Worm (Caenorhabditis elegans) whole organism, early embryonic: ENCODE results near the gene sao-1.

Experiments used
- B0310.2 ChIP-seq: sonication (generic microtip); optimal IDR thresholded peaks from 2 replicates; lab custom pipeline; 2016; ENCODE audit warnings: mild to moderate bottlenecking, missing genetic modification characterization, missing compliant biosample characterization
- F13C5.2 ChIP-seq: sonication (generic microtip); optimal IDR thresholded peaks from 2 replicates; lab custom pipeline; 2017; ENCODE audit warnings: mild to moderate bottlenecking, missing genetic modification characterization, inconsistent platforms, missing compliant biosample characterization
- aly-1 ChIP-seq: sonication (generic microtip); optimal IDR thresholded peaks from 2 replicates; lab custom pipeline; 2016; ENCODE audit warnings: missing genetic modification characterization, missing compliant biosample characterization
- ama-1 ChIP-seq: fragments of 150-350 bp; optimal IDR thresholded peaks from 2 replicates; lab custom pipeline; 2014
- ceh-13 ChIP-seq: fragments of 200-800 bp; sonication (Bioruptor generic); optimal IDR thresholded peaks from 2 replicates; lab custom pipeline; 2018; ENCODE audit warnings: mild to moderate bottlenecking, missing genetic modification characterization, missing compliant biosample characterization
- ceh-36 ChIP-seq: sonication (generic microtip); optimal IDR thresholded peaks from 2 replicates; lab custom pipeline; 2016; ENCODE audit warnings: missing genetic modification characterization, inconsistent platforms, missing compliant biosample characterization
- ets-7 ChIP-seq: sonication (generic microtip); optimal IDR thresholded peaks from 2 replicates; lab custom pipeline; 2016; ENCODE audit warnings: missing genotype, missing genetic modification characterization, missing compliant biosample characterization
- flt-1 ChIP-seq: fragments of 200-800 bp; sonication (Bioruptor generic); IDR thresholded peaks from 2 replicates; pipeline ENCODE4 v1.3.6; 2022; ENCODE audit warnings: missing genetic modification characterization, missing compliant biosample characterization
- hnd-1 ChIP-seq: sonication (generic microtip); optimal IDR thresholded peaks from 2 replicates; lab custom pipeline; 2016; ENCODE audit warnings: missing genetic modification characterization, missing compliant biosample characterization
- pes-1 ChIP-seq: fragments of 200-800 bp; sonication (Bioruptor generic); IDR thresholded peaks from 2 replicates; pipeline ENCODE4 v1.3.6; 2022; ENCODE audit warnings: missing genetic modification reagents, missing genetic modification characterization, missing compliant biosample characterization
- sea-1 ChIP-seq: fragments of 200-800 bp; sonication (Bioruptor generic); conservative IDR thresholded peaks from 2 replicates; pipeline ENCODE4 v1.3.6; 2022; ENCODE audit warnings: missing genetic modification characterization, missing compliant biosample characterization
- tbx-11 ChIP-seq: fragments of 200-800 bp; sonication (Bioruptor generic); IDR thresholded peaks from 2 replicates; pipeline ENCODE4 v1.3.6; 2022; ENCODE audit warnings: missing genetic modification characterization, missing compliant biosample characterization
- tbx-37 ChIP-seq: fragments of 200-800 bp; sonication (Bioruptor generic); conservative IDR thresholded peaks from 2 replicates; pipeline ENCODE4 v1.3.6; 2022; ENCODE audit warnings: missing genetic modification reagents, missing genetic modification characterization, missing compliant biosample characterization

- TF ChIP-seq ets-7 (no peak), sea-1 (no peak), aly-1 (no peak), F13C5.2 (tag; lab: Kevin White, UChicago) (no peak), tbx-37 (GFP tag; lab: Robert Waterston, UW) (no peak), ama-1 (lab: Kevin White, UChicago) (no peak), B0310.2 (tag; lab: Kevin White, UChicago) (no peak), tbx-11 (GFP tag; lab: Robert Waterston, UW) (no peak), flt-1 (no peak), ceh-36 (tag; lab: Kevin White, UChicago) (no peak), ceh-13 (GFP tag; lab: Kevin White, UChicago) (no peak), hnd-1 (tag; lab: Kevin White, UChicago) (no peak), pes-1 (GFP tag; lab: Robert Waterston, UW) (no peak)
Measured at ce11 chrV:14002402-14002801, 38.7 kb downstream of the sao-1 start.
